Worm (Caenorhabditis elegans) whole organism, L1 larva: Measurements from ENCODE around the gene srw-137.

ENCODE experiments used
- aha-1 ChIP-seq: fragments of 150-350 bp; optimal IDR thresholded peaks from 2 replicates; lab custom pipeline; 2014; ENCODE audit warnings: missing biosample characterization, missing genetic modification characterization
- fos-1 ChIP-seq: fragments of 150-350 bp; optimal IDR thresholded peaks from 2 replicates; lab custom pipeline; 2014; ENCODE audit warnings: missing biosample characterization, missing genetic modification characterization
- lin-15B ChIP-seq: fragments of 150-350 bp; sonication (generic microtip); optimal IDR thresholded peaks from 3 replicates; lab custom pipeline; 2014; ENCODE audit warnings: missing biosample characterization, missing genetic modification characterization
- lsy-2 ChIP-seq, 2 experiments: fragments of 150-350 bp; optimal IDR thresholded peaks; 2 replicates each; lab custom pipeline; 2014; ENCODE audit warnings: missing biosample characterization in 2 of 2, missing genetic modification characterization in 2 of 2
- nhr-11 ChIP-seq: fragments of 150-350 bp; optimal IDR thresholded peaks from 2 replicates; lab custom pipeline; 2014; ENCODE audit warnings: missing biosample characterization, missing genetic modification characterization
- nhr-237 ChIP-seq: fragments of 150-350 bp; optimal IDR thresholded peaks from 2 replicates; lab custom pipeline; 2014; ENCODE audit warnings: missing biosample characterization, missing genetic modification characterization
- rnt-1 ChIP-seq: sonication (generic microtip); optimal IDR thresholded peaks from 2 replicates; lab custom pipeline; 2016; ENCODE audit warnings: mild to moderate bottlenecking, missing genetic modification characterization, moderate library complexity, missing compliant biosample characterization
- skn-1 ChIP-seq: fragments of 150-350 bp; optimal IDR thresholded peaks from 2 replicates; lab custom pipeline; 2014; ENCODE audit warnings: missing biosample characterization, missing genetic modification characterization
- tbx-2 ChIP-seq: sonication (generic microtip); optimal IDR thresholded peaks from 2 replicates; lab custom pipeline; 2016; ENCODE audit warnings: missing genetic modification characterization, missing compliant biosample characterization
- unc-62 ChIP-seq: fragments of 150-350 bp; optimal IDR thresholded peaks from 2 replicates; lab custom pipeline; 2014; ENCODE audit warnings: missing biosample characterization, missing genetic modification reagents, missing genetic modification characterization
- ztf-11 ChIP-seq, 2 experiments: sonication (generic microtip); optimal IDR thresholded peaks; 2 replicates each; lab custom pipeline; 2016 to 2017; ENCODE audit warnings: missing genetic modification characterization in 2 of 2, missing biosample characterization in 1 of 2, missing compliant biosample characterization in 1 of 2

DNA sequence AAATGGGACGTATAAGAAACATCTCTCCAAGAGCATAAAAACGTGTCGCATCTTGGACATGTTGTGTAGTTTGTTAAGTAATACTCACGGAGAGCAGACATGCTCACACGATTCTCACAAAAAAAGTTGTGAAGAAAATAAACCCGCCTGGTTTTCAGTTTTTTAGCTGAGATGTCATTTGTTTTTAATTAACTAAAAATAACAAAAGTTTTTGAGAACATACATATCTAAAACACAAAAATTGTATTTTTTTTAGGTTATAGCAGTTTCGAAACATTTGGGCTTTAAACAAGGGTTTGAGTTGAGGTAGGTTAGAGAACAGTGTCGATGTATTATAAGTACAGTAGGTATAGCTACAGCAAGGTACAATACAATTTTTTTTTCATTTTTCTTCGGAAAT, 21.0 kb upstream of the srw-137 start, which contains the start of gene srh-88:
- TF ChIP-seq nhr-237 (tag; lab: Kevin White, UChicago) (no peak), rnt-1 (no peak), skn-1 (tag; lab: Kevin White, UChicago) (no peak), nhr-11 (tag; lab: Kevin White, UChicago) (no peak), lin-15B (tag; lab: Kevin White, UChicago) (no peak), lsy-2 (tag; optimal IDR thresholded peaks at IDR 0.05; lab: Kevin White, UChicago) (no peak), unc-62 (GFP tag; lab: Kevin White, UChicago) (no peak), aha-1 (tag; lab: Kevin White, UChicago) (no peak), tbx-2 (no peak), ztf-11 (tag; optimal IDR thresholded peaks at IDR 0.05; lab: Kevin White, UChicago) (no peak), fos-1 (tag; lab: Kevin White, UChicago) (no peak)
